Worm (Caenorhabditis elegans): ENCODE data around the gene pgap-1.
A peak's percentile ranks its signal among the peaks of the same experiment; 100 is the strongest.

Gene pgap-1

ce11 chrV:11239187-11239725, 2.4 kb upstream of the pgap-1 start, which contains the start of the genes dvc-1 and ima-1 (continued):
- TF ChIP-seq lsy-27 (tag; optimal IDR thresholded peaks at IDR 0.05; ENCODE audit: borderline replicate concordance, insufficient read depth) (no peak), snpc-1.1 (tag; optimal IDR thresholded peaks at IDR 0.05; ENCODE audit: insufficient read depth) (peak; percentile 37), ceh-40 (GFP tag; IDR thresholded peaks at IDR 0.05) (0 out of 2 replicates have a peak, but pooled peaks have one; percentile 41), akir-1 (GFP tag; optimal IDR thresholded peaks at IDR 0.05) (no peak), egrh-3 (GFP tag; IDR thresholded peaks at IDR 0.05) (peak; percentile 48; the same call in 1 of the 2 replicates)

- TF ChIP-seq cebp-2 (GFP tag; IDR thresholded peaks at IDR 0.05) (no peak), chd-7 (tag; optimal IDR thresholded peaks at IDR 0.05) (no peak), Y79H2A.3 (GFP tag; conservative IDR thresholded peaks at IDR 0.05) (no peak), B0035.1 (tag; optimal IDR thresholded peaks at IDR 0.05) (no peak), ceh-58 (GFP tag; IDR thresholded peaks at IDR 0.05) (no peak), atf-7 (tag; optimal IDR thresholded peaks at IDR 0.05) (no peak), lin-35 (GFP tag; optimal IDR thresholded peaks at IDR 0.05) (no peak), dpl-1 (GFP tag; optimal IDR thresholded peaks at IDR 0.05) (no peak), him-1 (tag; optimal IDR thresholded peaks at IDR 0.05) (no peak), tbx-9 (tag; optimal IDR thresholded peaks at IDR 0.05; ENCODE audit: borderline replicate concordance) (no peak), efl-1 (GFP tag; optimal IDR thresholded peaks at IDR 0.05) (no peak), ccch-3 (GFP tag; optimal IDR thresholded peaks at IDR 0.05) (no peak)
These were observed 2.9 kb downstream of the pgap-1 start, which contains the start of gene mxl-1 for ce11 chrV:11244539-11244938. Gene mxl-1 (plus strand): TSS chrV:11244839.

DNA sequence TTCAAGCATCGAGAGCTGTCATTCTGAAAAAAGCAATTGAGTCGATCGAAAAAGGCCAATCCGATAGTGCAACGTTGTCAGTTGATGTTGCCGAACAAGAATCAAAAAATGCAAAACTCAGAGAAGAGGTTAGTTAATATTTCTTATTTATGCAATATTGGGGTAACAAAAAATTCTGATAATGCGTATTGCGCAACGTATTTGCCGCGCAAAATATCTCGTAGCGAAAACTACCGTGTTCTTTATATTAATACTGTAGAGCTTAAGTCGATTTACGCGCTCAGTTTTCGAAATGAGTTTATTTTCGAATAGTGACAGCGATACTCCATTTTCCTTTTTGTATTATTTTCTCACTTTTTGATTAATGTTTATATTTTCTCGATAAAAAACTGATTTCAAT, 3.3 kb downstream of the pgap-1 start:
- TF ChIP-seq rec-8 (tag; optimal IDR thresholded peaks at IDR 0.05): no peak
- TF ChIP-seq F37B4.10 (GFP tag; IDR thresholded peaks at IDR 0.05): no peak
- no peak for TF ChIP-seq snpc-1.1 (tag; optimal IDR thresholded peaks at IDR 0.05; ENCODE audit: insufficient read depth)
- no peak for TF ChIP-seq unc-62 (GFP tag; optimal IDR thresholded peaks at IDR 0.05)
- no peak for TF ChIP-seq die-1 (tag; optimal IDR thresholded peaks at IDR 0.05)
- no peak for TF ChIP-seq lir-1 (GFP tag; conservative IDR thresholded peaks at IDR 0.05)
- no peak for TF ChIP-seq ceh-58 (GFP tag; IDR thresholded peaks at IDR 0.05)
- TF ChIP-seq let-526 (GFP tag; IDR thresholded peaks at IDR 0.05): no peak
- no peak for TF ChIP-seq ztf-6 (GFP tag; IDR thresholded peaks at IDR 0.05)
- no peak for TF ChIP-seq ztf-3 (GFP tag; optimal IDR thresholded peaks at IDR 0.05)
- no peak for TF ChIP-seq madf-6 (GFP tag; IDR thresholded peaks at IDR 0.05)
- no peak for TF ChIP-seq T07F8.4 (tag; optimal IDR thresholded peaks at IDR 0.05)
- TF ChIP-seq zfh-2 (GFP tag; conservative IDR thresholded peaks at IDR 0.05): no peak
- TF ChIP-seq egrh-3 (GFP tag; IDR thresholded peaks at IDR 0.05): no peak
- no peak for TF ChIP-seq atf-7 (tag; optimal IDR thresholded peaks at IDR 0.05)
- TF ChIP-seq madf-3 (GFP tag; IDR thresholded peaks at IDR 0.05): no peak
- TF ChIP-seq ztf-22 (GFP tag; optimal IDR thresholded peaks at IDR 0.05): no peak
- TF ChIP-seq nhr-179 (tag; optimal IDR thresholded peaks at IDR 0.05): no peak
- no peak for TF ChIP-seq lsy-27 (tag; optimal IDR thresholded peaks at IDR 0.05; ENCODE audit: borderline replicate concordance, insufficient read depth)
- TF ChIP-seq Y56A3A.18 (GFP tag; IDR thresholded peaks at IDR 0.05): no peak

- TF ChIP-seq lin-40 (tag; optimal IDR thresholded peaks at IDR 0.05) (no peak), T07F8.4 (tag; optimal IDR thresholded peaks at IDR 0.05) (no peak), B0035.1 (tag; optimal IDR thresholded peaks at IDR 0.05) (no peak), ceh-79 (tag; optimal IDR thresholded peaks at IDR 0.05) (no peak), B0336.3 (GFP tag; IDR thresholded peaks at IDR 0.05) (no peak), hlh-26 (GFP tag; conservative IDR thresholded peaks at IDR 0.05) (no peak), zfh-2 (GFP tag; conservative IDR thresholded peaks at IDR 0.05) (no peak)
These were observed 6.2 kb downstream of the pgap-1 start, which contains the start of gene mam-4 for ce11 chrV:11247846-11248245. Gene mam-4 (plus strand): TSS chrV:11248146.
